Fruit fly (Drosophila melanogaster) whole organism, embryonic: ENCODE measurements around the gene CG10597.

ENCODE experiments used
- Adf1 ChIP-seq: fragments of 200-800 bp; sonication (Bioruptor generic); IDR thresholded peaks from 2 replicates; pipeline ENCODE4 v1.3.6; 2022; ENCODE audit warnings: missing biosample characterization, missing genetic modification characterization
- Atf3 ChIP-seq: fragments of 200-800 bp; sonication (Bioruptor generic); optimal IDR thresholded peaks from 3 replicates; lab custom pipeline; 2016; ENCODE audit warnings: missing biosample characterization, missing genetic modification characterization
- Bdp1 ChIP-seq: fragments of 200-800 bp; sonication (Bioruptor generic); optimal IDR thresholded peaks from 3 replicates; lab custom pipeline; 2016; ENCODE audit warnings: missing biosample characterization, missing genetic modification characterization
- CG10147 ChIP-seq: fragments of 200-800 bp; sonication (Bioruptor generic); optimal IDR thresholded peaks from 2 replicates; lab custom pipeline; 2019; ENCODE audit warnings: missing biosample characterization, mild to moderate bottlenecking, missing genetic modification characterization, moderate library complexity
- CG1024 ChIP-seq: fragments of 200-800 bp; sonication (Bioruptor generic); IDR thresholded peaks from 2 replicates; pipeline ENCODE4 v1.3.6; 2022; ENCODE audit warnings: missing biosample characterization, missing genetic modification characterization
- CG11085 ChIP-seq: fragments of 200-800 bp; sonication (Bioruptor generic); IDR thresholded peaks from 2 replicates; pipeline ENCODE4 v1.3.6; 2022; ENCODE audit warnings: missing biosample characterization, missing genetic modification characterization
- CG11504 ChIP-seq: fragments of 200-800 bp; sonication (Bioruptor generic); optimal IDR thresholded peaks from 3 replicates; lab custom pipeline; 2019; ENCODE audit warnings: missing biosample characterization, mild to moderate bottlenecking, missing genetic modification characterization, moderate library complexity
- CG11696 ChIP-seq: fragments of 200-800 bp; sonication (Bioruptor generic); IDR thresholded peaks from 2 replicates; pipeline ENCODE4 v1.3.6; 2022; ENCODE audit warnings: missing biosample characterization, missing genetic modification characterization
- CG12391 ChIP-seq: fragments of 200-800 bp; sonication (Bioruptor generic); optimal IDR thresholded peaks from 3 replicates; lab custom pipeline; 2018; ENCODE audit warnings: missing biosample characterization, mild to moderate bottlenecking, missing genetic modification characterization, moderate library complexity
- CG12744 ChIP-seq: fragments of 200-800 bp; sonication (Bioruptor generic); optimal IDR thresholded peaks from 2 replicates; lab custom pipeline; 2016; ENCODE audit warnings: missing biosample characterization, missing genetic modification characterization
- CG13624 ChIP-seq: fragments of 200-800 bp; sonication (Bioruptor generic); optimal IDR thresholded peaks from 2 replicates; lab custom pipeline; 2016; ENCODE audit warnings: missing biosample characterization, missing genetic modification characterization
- CG14050 ChIP-seq: fragments of 200-800 bp; sonication (Bioruptor generic); IDR thresholded peaks from 3 replicates; pipeline ENCODE4 v1.3.6; 2022; ENCODE audit warnings: missing biosample characterization, missing genetic modification characterization
- CG14710 ChIP-seq: fragments of 200-800 bp; sonication (Bioruptor generic); optimal IDR thresholded peaks from 3 replicates; lab custom pipeline; 2019; ENCODE audit warnings: missing biosample characterization, mild to moderate bottlenecking, missing genetic modification characterization, moderate library complexity
- CG15269 ChIP-seq: fragments of 200-800 bp; sonication (Bioruptor generic); optimal IDR thresholded peaks from 2 replicates; lab custom pipeline; 2018; ENCODE audit warnings: missing biosample characterization, mild to moderate bottlenecking, missing genetic modification characterization, moderate library complexity
- CG17359 ChIP-seq: fragments of 200-800 bp; sonication (Bioruptor generic); optimal IDR thresholded peaks from 3 replicates; lab custom pipeline; 2018; ENCODE audit warnings: missing biosample characterization, mild to moderate bottlenecking, missing genetic modification characterization, moderate library complexity
- CG17802 ChIP-seq: fragments of 200-800 bp; sonication (Bioruptor generic); optimal IDR thresholded peaks from 2 replicates; lab custom pipeline; 2018; ENCODE audit warnings: missing biosample characterization, mild to moderate bottlenecking, missing genetic modification characterization, moderate library complexity
- CG18262 ChIP-seq: fragments of 200-800 bp; optimal IDR thresholded peaks from 3 replicates; lab custom pipeline; 2019; ENCODE audit warnings: missing biosample characterization, mild to moderate bottlenecking, missing genetic modification characterization, moderate library complexity
- CG2116 ChIP-seq: fragments of 200-800 bp; sonication (Bioruptor generic); optimal IDR thresholded peaks from 3 replicates; lab custom pipeline; 2018; ENCODE audit warnings: missing biosample characterization, mild to moderate bottlenecking, missing genetic modification characterization
- CG30403 ChIP-seq: fragments of 200-800 bp; sonication (Bioruptor generic); optimal IDR thresholded peaks from 3 replicates; lab custom pipeline; 2016; ENCODE audit warnings: missing biosample characterization, missing genetic modification characterization
- CG3065 ChIP-seq: fragments of 200-800 bp; sonication (Bioruptor generic); optimal IDR thresholded peaks from 2 replicates; lab custom pipeline; 2016; ENCODE audit warnings: missing biosample characterization, missing genetic modification characterization
- CG7928 ChIP-seq: fragments of 200-800 bp; sonication (Bioruptor generic); optimal IDR thresholded peaks from 2 replicates; lab custom pipeline; 2017; ENCODE audit warnings: missing biosample characterization, mild to moderate bottlenecking, missing genetic modification characterization
- CrebB ChIP-seq: fragments of 200-800 bp; sonication (Bioruptor generic); optimal IDR thresholded peaks from 3 replicates; lab custom pipeline; 2018; ENCODE audit warnings: missing biosample characterization, mild to moderate bottlenecking, missing genetic modification characterization
- Drgx ChIP-seq: fragments of 200-800 bp; sonication (Bioruptor generic); IDR thresholded peaks from 2 replicates; pipeline ENCODE4 v1.3.6; 2022; ENCODE audit warnings: missing biosample characterization, missing genetic modification characterization
- Elba2 ChIP-seq: fragments of 200-800 bp; sonication (Bioruptor generic); optimal IDR thresholded peaks from 3 replicates; lab custom pipeline; 2016; ENCODE audit warnings: missing biosample characterization, missing genetic modification characterization
- HLH3B ChIP-seq: fragments of 200-800 bp; sonication (Bioruptor generic); IDR thresholded peaks from 2 replicates; pipeline ENCODE4 v1.3.6; 2022; ENCODE audit warnings: missing biosample characterization, missing genetic modification characterization
- Hr51 ChIP-seq, 2 experiments: fragments of 200-800 bp; sonication (Bioruptor generic); optimal IDR thresholded peaks; 2 replicates in 1 of 2; 3 replicates in 1 of 2; lab custom pipeline; 2016 to 2018; ENCODE audit warnings: missing biosample characterization in 2 of 2, missing genetic modification characterization in 2 of 2, mild to moderate bottlenecking in 1 of 2, moderate library complexity in 1 of 2
- Kr ChIP-seq: fragments of 200-800 bp; sonication (Bioruptor generic); optimal IDR thresholded peaks from 2 replicates; lab custom pipeline; 2017; ENCODE audit warnings: missing biosample characterization, mild to moderate bottlenecking, missing genetic modification characterization
- MBD-R2 ChIP-seq: fragments of 200-800 bp; sonication (Bioruptor generic); IDR thresholded peaks from 2 replicates; pipeline ENCODE4 v1.3.6; 2022; ENCODE audit warnings: missing biosample characterization, missing genetic modification characterization
- Meics ChIP-seq: fragments of 200-800 bp; sonication (Bioruptor generic); optimal IDR thresholded peaks from 2 replicates; lab custom pipeline; 2017; ENCODE audit warnings: missing biosample characterization, mild to moderate bottlenecking, missing genetic modification characterization
- Oli ChIP-seq: fragments of 200-800 bp; sonication (Bioruptor generic); optimal IDR thresholded peaks from 2 replicates; lab custom pipeline; 2018; ENCODE audit warnings: missing biosample characterization, mild to moderate bottlenecking, missing genetic modification characterization, moderate library complexity
- PHDP ChIP-seq: fragments of 200-800 bp; sonication (Bioruptor generic); optimal IDR thresholded peaks from 3 replicates; lab custom pipeline; 2018; ENCODE audit warnings: missing biosample characterization, mild to moderate bottlenecking, missing genetic modification characterization, moderate library complexity
- Rx ChIP-seq: fragments of 200-800 bp; sonication (Bioruptor generic); IDR thresholded peaks from 2 replicates; pipeline ENCODE4 v1.3.6; 2022; ENCODE audit warnings: missing biosample characterization, missing genetic modification characterization
- Side ChIP-seq: fragments of 200-800 bp; sonication (Bioruptor generic); optimal IDR thresholded peaks from 2 replicates; lab custom pipeline; 2016; ENCODE audit warnings: missing biosample characterization, missing genetic modification characterization
- Sox100B ChIP-seq: fragments of 200-800 bp; sonication (Bioruptor generic); optimal IDR thresholded peaks from 3 replicates; lab custom pipeline; 2018; ENCODE audit warnings: missing biosample characterization, mild to moderate bottlenecking, missing genetic modification characterization
- ara ChIP-seq: fragments of 200-800 bp; sonication (Bioruptor generic); IDR thresholded peaks from 2 replicates; pipeline ENCODE4 v1.3.6; 2022; ENCODE audit warnings: missing biosample characterization, missing genetic modification characterization
- ato ChIP-seq: fragments of 200-800 bp; sonication (Bioruptor generic); IDR thresholded peaks from 2 replicates; pipeline ENCODE4 v1.3.6; 2022; ENCODE audit warnings: missing biosample characterization, missing genetic modification characterization; ENCODE audit not compliant: partially characterized antibody
- bigmax ChIP-seq: fragments of 200-800 bp; sonication (Bioruptor generic); optimal IDR thresholded peaks from 2 replicates; lab custom pipeline; 2018; ENCODE audit warnings: missing biosample characterization, mild to moderate bottlenecking, missing genetic modification characterization
- ewg ChIP-seq: fragments of 200-800 bp; sonication (Bioruptor generic); optimal IDR thresholded peaks from 3 replicates; lab custom pipeline; 2017; ENCODE audit warnings: mild to moderate bottlenecking, missing biosample characterization, missing genetic modification reagents, missing genetic modification characterization
- lov ChIP-seq, 2 experiments: fragments of 200-800 bp in 1 of 2; fragments of >200 bp in 1 of 2; sonication (Bioruptor generic) in 1 of 2; IDR thresholded peaks in 1 of 2; optimal IDR thresholded peaks in 1 of 2; 2 replicates in 1 of 2; 3 replicates in 1 of 2; pipeline versions ENCODE4 v1.3.6 to Lab custom; 2017 to 2022; ENCODE audit warnings: missing biosample characterization in 1 of 2, missing genetic modification characterization in 1 of 2
- luna ChIP-seq: fragments of 200-800 bp; sonication (Bioruptor generic); optimal IDR thresholded peaks from 2 replicates; lab custom pipeline; 2016; ENCODE audit warnings: missing biosample characterization, missing genetic modification characterization
- nau ChIP-seq: fragments of 200-800 bp; sonication (Bioruptor generic); optimal IDR thresholded peaks from 3 replicates; lab custom pipeline; 2017; ENCODE audit warnings: missing biosample characterization, mild to moderate bottlenecking, missing genetic modification characterization, missing genetic modification reagents
- prd ChIP-seq, 3 experiments: fragments of >200 bp in 2 of 3; fragments of 200-800 bp in 1 of 3; sonication (Bioruptor generic) in 1 of 3; optimal IDR thresholded peaks in 2 of 3; IDR thresholded peaks in 1 of 3; 2 replicates in 2 of 3; 3 replicates in 1 of 3; pipeline versions ENCODE4 v1.3.6 to Lab custom; 2017 to 2022; ENCODE audit warnings: missing biosample characterization in 1 of 3, missing genetic modification characterization in 1 of 3
- pros ChIP-seq: fragments of 200-800 bp; sonication (Bioruptor generic); optimal IDR thresholded peaks from 3 replicates; lab custom pipeline; 2019; ENCODE audit warnings: missing biosample characterization, mild to moderate bottlenecking, missing genetic modification characterization, moderate library complexity
- sc ChIP-seq, 3 experiments: fragments of >200 bp in 2 of 3; fragments of 200-800 bp in 1 of 3; sonication (Bioruptor generic) in 1 of 3; optimal IDR thresholded peaks; 2 replicates in 2 of 3; 3 replicates in 1 of 3; lab custom pipeline; 2017; ENCODE audit warnings: mild to moderate bottlenecking in 1 of 3, missing biosample characterization in 1 of 3, missing genetic modification characterization in 1 of 3, missing genetic modification reagents in 1 of 3
- slp2 ChIP-seq: fragments of 200-800 bp; sonication (Bioruptor generic); optimal IDR thresholded peaks from 2 replicates; lab custom pipeline; 2016; ENCODE audit warnings: missing biosample characterization, missing genetic modification characterization
- sqz ChIP-seq: fragments of 200-800 bp; sonication (Bioruptor generic); optimal IDR thresholded peaks from 3 replicates; lab custom pipeline; 2018; ENCODE audit warnings: missing biosample characterization, mild to moderate bottlenecking, missing genetic modification characterization
- tin ChIP-seq: fragments of 200-800 bp; sonication (Bioruptor generic); optimal IDR thresholded peaks from 3 replicates; lab custom pipeline; 2016; ENCODE audit warnings: missing biosample characterization, missing genetic modification characterization

Gene CG10597

dm6 chrX:17181264-17182198 is 49.3 kb downstream of the CG10597 start (continued):
- TF ChIP-seq CG10147 (GFP tag; lab: Kevin White, UChicago) (no peak), PHDP (peak; percentile 34), CG12744 (GFP tag; lab: Kevin White, UChicago) (no peak), Sox100B (GFP tag; lab: Kevin White, UChicago) (peak; percentile 34), CG17359 (peak; percentile 55), CG30403 (no peak), CG14710 (tag; lab: Kevin White, UChicago) (peak; percentile 1), CG12391 (peak; percentile 23), Side (GFP tag; lab: Kevin White, UChicago) (no peak), Elba2 (GFP tag; lab: Kevin White, UChicago) (no peak), CG13624 (GFP tag; lab: Kevin White, UChicago) (no peak), bigmax (no peak), CG15269 (tag; lab: Kevin White, UChicago) (peak; percentile 16), nau (GFP tag; lab: Kevin White, UChicago) (no peak), Kr (GFP tag; lab: Kevin White, UChicago) (no peak), CG14050 (GFP tag; lab: Robert Waterston, UW) (no peak), Adf1 (GFP tag; lab: Robert Waterston, UW) (no peak), HLH3B (GFP tag; lab: Robert Waterston, UW) (peak; percentile 40; the same call in 1 of the 2 replicates), CG1024 (GFP tag; lab: Robert Waterston, UW) (peak; percentile 43; the same call in 1 of the 2 replicates), CG11085 (GFP tag; lab: Robert Waterston, UW) (no peak), lov (optimal IDR thresholded peaks at IDR 0.05; lab: Kevin White, UChicago) (no peak), lov (GFP tag; IDR thresholded peaks at IDR 0.05; lab: Robert Waterston, UW) (no peak), sqz (GFP tag; lab: Kevin White, UChicago) (no peak), CG11504 (tag; lab: Kevin White, UChicago) (peak; percentile 61), CG3065 (GFP tag; lab: Kevin White, UChicago) (no peak), CG11696 (GFP tag; lab: Robert Waterston, UW) (no peak), MBD-R2 (no peak), Atf3 (GFP tag; lab: Kevin White, UChicago) (no peak), slp2 (no peak), Rx (no peak), CG18262 (tag; lab: Kevin White, UChicago) (peak; percentile 62), luna (GFP tag; lab: Kevin White, UChicago) (no peak), tin (GFP tag; lab: Kevin White, UChicago) (no peak), Meics (GFP tag; lab: Kevin White, UChicago) (peak; percentile 25), sc (optimal IDR thresholded peaks at IDR 0.05; lab: Kevin White, UChicago) (no peak), sc (GFP tag; optimal IDR thresholded peaks at IDR 0.05; lab: Kevin White, UChicago) (no peak), Hr51 (GFP tag; optimal IDR thresholded peaks at IDR 0.05; lab: Kevin White, UChicago) (peak in 1 of 2 experiments; percentile 43), CG2116 (GFP tag; lab: Kevin White, UChicago) (no peak), Oli (peak; percentile 13), CrebB (tag; lab: Kevin White, UChicago) (no peak), CG17802 (tag; lab: Kevin White, UChicago) (no peak), pros (GFP tag; lab: Kevin White, UChicago) (no peak), ato (GFP tag; lab: Robert Waterston, UW) (no peak), CG7928 (GFP tag; lab: Kevin White, UChicago) (no peak), Drgx (GFP tag; lab: Robert Waterston, UW) (no peak), ewg (GFP tag; lab: Kevin White, UChicago) (no peak), Bdp1 (GFP tag; lab: Kevin White, UChicago) (no peak), prd (optimal IDR thresholded peaks at IDR 0.05; lab: Kevin White, UChicago) (no peak), prd (GFP tag; IDR thresholded peaks at IDR 0.05; lab: Robert Waterston, UW) (peak; percentile 21; the same call in 1 of the 3 replicates), ara (no peak)
